Fruit fly (Drosophila melanogaster): Measurements from ENCODE around the gene wb.

Gene wb

dm6 chr2L:14368833-14369232 lies 106.0 kb downstream of the wb start:
- TF ChIP-seq CG9948 (tag; optimal IDR thresholded peaks at IDR 0.05) (no peak), CG8301 (tag; optimal IDR thresholded peaks at IDR 0.05) (no peak), CG4496 (GFP tag; IDR thresholded peaks at IDR 0.05) (no peak), CG17806 (tag; optimal IDR thresholded peaks at IDR 0.05) (no peak)

- TF ChIP-seq CG8301 (tag; optimal IDR thresholded peaks at IDR 0.05) (peak; percentile 96), rn (GFP tag; IDR thresholded peaks at IDR 0.05) (peak; percentile 90), Pif1B (GFP tag; optimal IDR thresholded peaks at IDR 0.05) (peak; percentile 60), CG8159 (tag; optimal IDR thresholded peaks at IDR 0.05) (peak; percentile 93), CG14655 (GFP tag; optimal IDR thresholded peaks at IDR 0.05) (peak; percentile 96), D1 (tag; optimal IDR thresholded peaks at IDR 0.05) (peak; percentile 66), EcR (GFP tag; optimal IDR thresholded peaks at IDR 0.05) (no peak), CG15710 (tag; optimal IDR thresholded peaks at IDR 0.05) (peak; percentile 90), CG34367 (tag; optimal IDR thresholded peaks at IDR 0.05) (peak; percentile 93), CG4496 (GFP tag; IDR thresholded peaks at IDR 0.05) (peak; percentile 97), CG9948 (tag; optimal IDR thresholded peaks at IDR 0.05) (peak; percentile 94), CG12605 (GFP tag; IDR thresholded peaks at IDR 0.05) (peak; percentile 96), Pif1A (GFP tag; optimal IDR thresholded peaks at IDR 0.05) (peak; percentile 98), CG17806 (tag; optimal IDR thresholded peaks at IDR 0.05) (peak; percentile 94), CG10348 (GFP tag; IDR thresholded peaks at IDR 0.05) (no peak; the same call in 1 of the 2 replicates), fd96Ca (GFP tag; IDR thresholded peaks at IDR 0.05) (peak; percentile 98), CG13204 (GFP tag; optimal IDR thresholded peaks at IDR 0.05) (peak; percentile 79), CG32121 (GFP tag; IDR thresholded peaks at IDR 0.05) (peak; percentile 97), Snoo (tag; optimal IDR thresholded peaks at IDR 0.05) (peak; percentile 94), gl (tag; optimal IDR thresholded peaks at IDR 0.05) (peak; percentile 91), Ets98B (GFP tag; IDR thresholded peaks at IDR 0.05) (peak; percentile 97)
Observed at dm6 chr2L:14369933-14370776, 107.3 kb downstream of the wb start.

- TF ChIP-seq CG8301 (tag; optimal IDR thresholded peaks at IDR 0.05): peak; percentile 46
- peak; percentile 70 for TF ChIP-seq CG14655 (GFP tag; optimal IDR thresholded peaks at IDR 0.05)
- no peak for TF ChIP-seq CG12605 (GFP tag; IDR thresholded peaks at IDR 0.05)
- no peak for TF ChIP-seq Pif1B (GFP tag; optimal IDR thresholded peaks at IDR 0.05)
- peak; percentile 5 for TF ChIP-seq CG17806 (tag; optimal IDR thresholded peaks at IDR 0.05)
- no peak for TF ChIP-seq CG4496 (GFP tag; IDR thresholded peaks at IDR 0.05)
- peak; percentile 16 for TF ChIP-seq CG8159 (tag; optimal IDR thresholded peaks at IDR 0.05)
- peak; percentile 26 for TF ChIP-seq Pif1A (GFP tag; optimal IDR thresholded peaks at IDR 0.05)
- peak; percentile 17 for TF ChIP-seq CG34367 (tag; optimal IDR thresholded peaks at IDR 0.05)
- TF ChIP-seq CG9948 (tag; optimal IDR thresholded peaks at IDR 0.05): peak; percentile 34
- TF ChIP-seq Snoo (tag; optimal IDR thresholded peaks at IDR 0.05): no peak
Observed at dm6 chr2L:14370777-14371096, 107.9 kb downstream of the wb start.

- TF ChIP-seq Pif1A (GFP tag; optimal IDR thresholded peaks at IDR 0.05) (peak; percentile 0), CG15710 (tag; optimal IDR thresholded peaks at IDR 0.05) (no peak), CG9948 (tag; optimal IDR thresholded peaks at IDR 0.05) (no peak), Snoo (tag; optimal IDR thresholded peaks at IDR 0.05) (no peak), CG12605 (GFP tag; IDR thresholded peaks at IDR 0.05) (0 out of 2 replicates have a peak, but pooled peaks have one; percentile 4)
Observed at dm6 chr2L:14372254-14372717, 109.5 kb downstream of the wb start.

- no peak for TF ChIP-seq CG9948 (tag; optimal IDR thresholded peaks at IDR 0.05)
- no peak for TF ChIP-seq CG8159 (tag; optimal IDR thresholded peaks at IDR 0.05)
- TF ChIP-seq D1 (tag; optimal IDR thresholded peaks at IDR 0.05): no peak
- no peak for TF ChIP-seq Ets98B (GFP tag; IDR thresholded peaks at IDR 0.05)
- no peak for TF ChIP-seq CG10348 (GFP tag; IDR thresholded peaks at IDR 0.05)
- TF ChIP-seq CG14655 (GFP tag; optimal IDR thresholded peaks at IDR 0.05): no peak
- TF ChIP-seq CG17806 (tag; optimal IDR thresholded peaks at IDR 0.05): no peak
- TF ChIP-seq rn (GFP tag; IDR thresholded peaks at IDR 0.05): no peak
- no peak for TF ChIP-seq gl (tag; optimal IDR thresholded peaks at IDR 0.05)
- TF ChIP-seq Pif1A (GFP tag; optimal IDR thresholded peaks at IDR 0.05): no peak
- no peak for TF ChIP-seq CG15710 (tag; optimal IDR thresholded peaks at IDR 0.05)
Observed at dm6 chr2L:14373250-14373649, 110.4 kb downstream of the wb start.

- TF ChIP-seq Snoo (tag; optimal IDR thresholded peaks at IDR 0.05) (no peak), Pif1A (GFP tag; optimal IDR thresholded peaks at IDR 0.05) (no peak), CG17806 (tag; optimal IDR thresholded peaks at IDR 0.05) (no peak), gl (tag; optimal IDR thresholded peaks at IDR 0.05) (no peak), Pif1B (GFP tag; optimal IDR thresholded peaks at IDR 0.05) (no peak), CG15710 (tag; optimal IDR thresholded peaks at IDR 0.05) (no peak), CG9948 (tag; optimal IDR thresholded peaks at IDR 0.05) (no peak), D1 (tag; optimal IDR thresholded peaks at IDR 0.05) (no peak), CG14655 (GFP tag; optimal IDR thresholded peaks at IDR 0.05) (no peak), CG4496 (GFP tag; IDR thresholded peaks at IDR 0.05) (no peak), EcR (GFP tag; optimal IDR thresholded peaks at IDR 0.05) (no peak), fd96Ca (GFP tag; IDR thresholded peaks at IDR 0.05) (no peak), CG10348 (GFP tag; IDR thresholded peaks at IDR 0.05) (no peak), rn (GFP tag; IDR thresholded peaks at IDR 0.05) (no peak), CG12605 (GFP tag; IDR thresholded peaks at IDR 0.05) (no peak), CG8301 (tag; optimal IDR thresholded peaks at IDR 0.05) (no peak), CG13204 (GFP tag; optimal IDR thresholded peaks at IDR 0.05) (no peak)
Observed at dm6 chr2L:14374024-14374423, 111.2 kb downstream of the wb start.
